Worm (Caenorhabditis elegans): ENCODE data around the gene chc-1.

chc-1 gene

DNA sequence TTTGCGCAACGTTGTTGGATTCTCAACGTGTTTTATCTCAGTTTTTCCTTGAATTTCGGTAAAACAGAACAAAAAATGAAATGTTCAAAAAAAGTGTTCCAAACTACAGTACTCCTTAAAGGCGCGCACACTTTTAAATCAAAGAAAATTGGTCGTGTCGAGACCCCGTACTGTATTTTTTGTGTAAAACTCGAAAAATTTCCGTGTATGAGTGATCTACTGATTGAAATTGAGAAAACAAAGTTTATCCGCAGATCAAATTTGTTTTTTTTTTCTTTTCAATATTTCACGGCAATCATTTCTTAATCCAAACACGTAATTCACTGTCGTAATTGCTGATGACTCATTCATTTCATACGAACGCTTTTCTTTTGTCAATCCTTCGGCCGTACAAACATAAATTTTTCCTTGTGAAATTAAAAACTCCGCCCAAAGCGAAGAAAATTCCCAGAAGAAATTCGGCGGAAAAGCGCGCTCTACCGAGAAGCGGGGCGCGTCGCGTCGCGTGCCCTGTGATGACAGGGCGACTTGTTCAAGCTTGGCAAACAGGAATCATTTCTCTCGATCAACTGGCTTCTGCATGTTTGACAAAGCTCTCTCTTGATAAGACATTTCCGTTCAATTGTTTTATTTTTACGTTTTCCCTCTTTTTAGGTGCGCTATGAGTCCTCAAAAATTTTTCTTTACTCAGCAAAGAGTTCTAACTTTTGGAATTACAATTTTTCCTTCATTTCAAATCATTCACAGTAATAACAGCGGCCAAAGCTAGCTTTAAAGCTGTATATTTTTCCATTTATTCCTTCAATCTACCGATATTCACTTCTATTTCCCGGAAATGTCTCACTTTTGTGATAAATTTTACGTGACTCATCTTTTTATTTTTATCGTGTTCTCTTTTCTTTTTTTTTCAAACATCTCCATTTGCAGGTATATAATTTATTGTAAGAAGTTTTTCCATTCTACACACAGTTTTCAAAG, at the start of gene chc-1:
chc-1 (plus strand) TSS at position 928 of the 978 bp plus-strand sequence.
- TF ChIP-seq mep-1 (tag; optimal IDR thresholded peaks at IDR 0.05) = peak; percentile 70
- TF ChIP-seq ceh-20 (GFP tag; IDR thresholded peaks at IDR 0.05) = no peak
- TF ChIP-seq nhr-11 (tag; optimal IDR thresholded peaks at IDR 0.05) = no peak
- TF ChIP-seq pha-4 (GFP tag; IDR thresholded peaks at IDR 0.05) = no peak
- TF ChIP-seq pha-4 (tag; optimal IDR thresholded peaks at IDR 0.05) = no peak
- TF ChIP-seq lin-39 (tag; optimal IDR thresholded peaks at IDR 0.05) = no peak
- TF ChIP-seq fos-1 (tag; optimal IDR thresholded peaks at IDR 0.05) = no peak
- TF ChIP-seq zip-2 (tag; optimal IDR thresholded peaks at IDR 0.05) = no peak
- no peak for TF ChIP-seq lin-29 (GFP tag; IDR thresholded peaks at IDR 0.05)
- peak in 1 of 2 experiments; percentile 4 for TF ChIP-seq hif-1 (tag; optimal IDR thresholded peaks at IDR 0.05)
- peak; percentile 49 for TF ChIP-seq dve-1 (tag; optimal IDR thresholded peaks at IDR 0.05; ENCODE audit: insufficient read depth)
- peak; percentile 17 for TF ChIP-seq dpl-1 (GFP tag; optimal IDR thresholded peaks at IDR 0.05)
- TF ChIP-seq dmd-6 (GFP tag; IDR thresholded peaks at IDR 0.05) = peak; percentile 33; the same call in 1 of the 2 replicates
- peak; percentile 49 for TF ChIP-seq hlh-11 (tag; optimal IDR thresholded peaks at IDR 0.05)
- TF ChIP-seq mes-2 (tag; optimal IDR thresholded peaks at IDR 0.05; ENCODE audit: poor library complexity, severe bottlenecking) = peak; percentile 56
- no peak for TF ChIP-seq attf-4 (tag; optimal IDR thresholded peaks at IDR 0.05)
- no peak for TF ChIP-seq mdl-1 (tag; optimal IDR thresholded peaks at IDR 0.05)
- peak; percentile 50 for TF ChIP-seq pqm-1 (tag; optimal IDR thresholded peaks at IDR 0.05)
- no peak for TF ChIP-seq lir-3 (tag; optimal IDR thresholded peaks at IDR 0.05)
- peak; percentile 36 for TF ChIP-seq nhr-28 (tag; optimal IDR thresholded peaks at IDR 0.05)
- no peak for TF ChIP-seq spr-1 (tag; optimal IDR thresholded peaks at IDR 0.05)
- TF ChIP-seq ama-1 (optimal IDR thresholded peaks at IDR 0.05) = peak; percentile 48
- peak; percentile 1 for TF ChIP-seq mxl-3 (GFP tag; optimal IDR thresholded peaks at IDR 0.05)
- no peak for TF ChIP-seq ces-1 (GFP tag; optimal IDR thresholded peaks at IDR 0.05)
- TF ChIP-seq lsy-2 (tag; optimal IDR thresholded peaks at IDR 0.05) = peak in 1 of 2 experiments; percentile 45
- peak; percentile 62 for TF ChIP-seq aha-1 (tag)
- TF ChIP-seq zfp-2 (tag; optimal IDR thresholded peaks at IDR 0.05) = no peak
- no peak for TF ChIP-seq unc-39 (tag; optimal IDR thresholded peaks at IDR 0.05)
- no peak for TF ChIP-seq F26F4.8 (GFP tag; conservative IDR thresholded peaks at IDR 0.05)
- TF ChIP-seq daf-16 (GFP tag; optimal IDR thresholded peaks at IDR 0.05) = no peak
- peak; percentile 26 for TF ChIP-seq daf-16 (tag; optimal IDR thresholded peaks at IDR 0.05)
- no peak for TF ChIP-seq zag-1 (tag; optimal IDR thresholded peaks at IDR 0.05)
- TF ChIP-seq mdt-29 (GFP tag; IDR thresholded peaks at IDR 0.05) = no peak
- peak; percentile 64 for TF ChIP-seq hlh-30 (tag; optimal IDR thresholded peaks at IDR 0.05; ENCODE audit: insufficient read depth)

DNA sequence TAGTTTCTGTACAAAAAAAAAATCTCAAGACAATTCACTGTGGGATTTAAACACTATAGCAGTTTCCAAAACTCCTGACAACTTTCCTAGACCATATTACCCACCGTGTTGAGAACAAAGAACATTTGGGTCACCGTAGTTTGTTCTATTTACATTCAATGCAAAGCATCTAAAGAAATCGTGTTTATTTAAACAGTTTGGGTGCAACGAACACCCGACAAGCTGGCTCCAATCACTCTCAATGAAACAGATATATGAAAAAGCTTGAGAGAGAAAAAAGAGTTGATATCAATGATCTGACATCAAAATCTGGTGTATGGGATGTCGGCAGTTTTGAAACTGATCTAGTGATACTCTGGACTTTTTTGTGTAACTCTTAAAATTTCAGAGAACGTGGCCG, 48.6 kb upstream of the chc-1 start:
- TF ChIP-seq Y48G9A.11 (GFP tag; IDR thresholded peaks at IDR 0.05) = no peak
- no peak for TF ChIP-seq pha-4 (GFP tag; IDR thresholded peaks at IDR 0.05)
- peak; percentile 2 for TF ChIP-seq pha-4 (tag; optimal IDR thresholded peaks at IDR 0.05)
- TF ChIP-seq R02D3.7 (tag; optimal IDR thresholded peaks at IDR 0.05) = no peak
- TF ChIP-seq lsy-2 (tag; optimal IDR thresholded peaks at IDR 0.05) = peak in 1 of 2 experiments; percentile 0
- no peak for TF ChIP-seq nhr-10 (tag; optimal IDR thresholded peaks at IDR 0.05)
- TF ChIP-seq sdz-12 (GFP tag; optimal IDR thresholded peaks at IDR 0.05) = no peak
- peak in 1 of 2 experiments; percentile 21 for TF ChIP-seq daf-16 (GFP tag; optimal IDR thresholded peaks at IDR 0.05)
- TF ChIP-seq daf-16 (tag; optimal IDR thresholded peaks at IDR 0.05) = no peak
- no peak for TF ChIP-seq ceh-44 (GFP tag; IDR thresholded peaks at IDR 0.05)
- no peak for TF ChIP-seq dmd-9 (GFP tag; IDR thresholded peaks at IDR 0.05)
